Worm (Caenorhabditis elegans) whole organism, young adult: ENCODE data around the gene F07E5.5.
"Not testable (repeated sequence)": the region's sequence is repeated elsewhere in the genome, so short reads cannot be mapped to it uniquely, and the experiment has no call there.

ENCODE experiments used
- D2030.7 ChIP-seq: fragments of 200-800 bp; sonication (Bioruptor generic); IDR thresholded peaks from 2 replicates; pipeline ENCODE4 v1.3.6; 2022; ENCODE audit warnings: missing genetic modification reagents, missing genetic modification characterization, missing compliant biosample characterization
- F37B4.10 ChIP-seq: fragments of 200-800 bp; sonication (Bioruptor generic); IDR thresholded peaks from 2 replicates; pipeline ENCODE4 v1.3.6; 2022; ENCODE audit warnings: missing genetic modification characterization, missing compliant biosample characterization
- F49E8.2 ChIP-seq: sonication (generic microtip); optimal IDR thresholded peaks from 3 replicates; lab custom pipeline; 2017; ENCODE audit warnings: missing genetic modification characterization, mild to moderate bottlenecking, missing compliant biosample characterization, antibody characterized with exemption, moderate library complexity; ENCODE audit not compliant: insufficient read depth
- K11D2.4 ChIP-seq: fragments of 200-800 bp; sonication (Bioruptor generic); IDR thresholded peaks from 2 replicates; pipeline ENCODE4 v1.3.6; 2022; ENCODE audit warnings: missing genetic modification reagents, missing genetic modification characterization, missing compliant biosample characterization
- Y53F4B.3 ChIP-seq: fragments of 200-800 bp; sonication (Bioruptor generic); IDR thresholded peaks from 2 replicates; pipeline ENCODE4 v1.3.6; 2022; ENCODE audit warnings: missing genetic modification reagents, missing genetic modification characterization, missing compliant biosample characterization
- athp-1 ChIP-seq: sonication (generic microtip); optimal IDR thresholded peaks from 2 replicates; lab custom pipeline; 2017; ENCODE audit warnings: mild to moderate bottlenecking, missing genetic modification characterization, missing compliant biosample characterization
- attf-5 ChIP-seq: fragments of 200-800 bp; sonication (Bioruptor generic); optimal IDR thresholded peaks from 2 replicates; lab custom pipeline; 2018; ENCODE audit warnings: mild to moderate bottlenecking, missing genetic modification characterization, missing compliant biosample characterization
- ceh-27 ChIP-seq: fragments of 200-800 bp; sonication (Bioruptor generic); optimal IDR thresholded peaks from 2 replicates; lab custom pipeline; 2018; ENCODE audit warnings: mild to moderate bottlenecking, missing genetic modification characterization, moderate library complexity, missing compliant biosample characterization
- efl-1 ChIP-seq: fragments of 150-350 bp; optimal IDR thresholded peaks from 2 replicates; lab custom pipeline; 2014; ENCODE audit warnings: missing biosample characterization, missing genetic modification reagents, missing genetic modification characterization
- egl-18 ChIP-seq: fragments of 200-800 bp; sonication (Bioruptor generic); IDR thresholded peaks from 2 replicates; pipeline ENCODE4 v1.3.6; 2022; ENCODE audit warnings: missing genetic modification reagents, missing genetic modification characterization, missing compliant biosample characterization
- hmg-20 ChIP-seq: fragments of 200-800 bp; sonication (Bioruptor generic); IDR thresholded peaks from 2 replicates; pipeline ENCODE4 v1.3.6; 2022; ENCODE audit warnings: missing genetic modification reagents, missing genetic modification characterization, missing compliant biosample characterization
- hrde-1 ChIP-seq: sonication (generic microtip); optimal IDR thresholded peaks from 2 replicates; lab custom pipeline; 2016; ENCODE audit warnings: missing genetic modification characterization, mild to moderate bottlenecking, missing compliant biosample characterization, moderate library complexity, missing genotype, missing genetic modification reagents, borderline replicate concordance
- lag-1 ChIP-seq: fragments of 200-800 bp; sonication (Bioruptor generic); IDR thresholded peaks from 2 replicates; pipeline ENCODE4 v1.3.6; 2022; ENCODE audit warnings: missing genetic modification reagents, missing genetic modification characterization, missing compliant biosample characterization
- let-526 ChIP-seq: fragments of 200-800 bp; sonication (Bioruptor generic); IDR thresholded peaks from 2 replicates; pipeline ENCODE4 v1.3.6; 2022; ENCODE audit warnings: missing genetic modification reagents, missing genetic modification characterization, missing compliant biosample characterization
- lin-26 ChIP-seq: fragments of 200-800 bp; sonication (Bioruptor generic); IDR thresholded peaks from 2 replicates; pipeline ENCODE4 v1.3.6; 2022; ENCODE audit warnings: missing genetic modification reagents, missing genetic modification characterization, missing compliant biosample characterization
- lin-35 ChIP-seq, 3 experiments: fragments of 150-350 bp in 2 of 3; sonication (generic microtip) in 1 of 3; optimal IDR thresholded peaks; 2 replicates each; lab custom pipeline; 2014 to 2018; ENCODE audit warnings: missing biosample characterization in 3 of 3, missing genetic modification characterization in 3 of 3, missing genetic modification reagents in 3 of 3
- lsl-1 ChIP-seq: fragments of 200-800 bp; sonication (Bioruptor generic); optimal IDR thresholded peaks from 2 replicates; lab custom pipeline; 2018; ENCODE audit warnings: mild to moderate bottlenecking, missing genetic modification characterization, moderate library complexity, missing compliant biosample characterization
- madf-6 ChIP-seq: fragments of 200-800 bp; sonication (Bioruptor generic); IDR thresholded peaks from 2 replicates; pipeline ENCODE4 v1.3.6; 2022; ENCODE audit warnings: missing genetic modification reagents, missing genetic modification characterization, missing compliant biosample characterization
- mcd-1 ChIP-seq: fragments of 200-800 bp; sonication (Bioruptor generic); IDR thresholded peaks from 2 replicates; pipeline ENCODE4 v1.3.6; 2022; ENCODE audit warnings: missing genetic modification reagents, missing genetic modification characterization, missing compliant biosample characterization
- nfya-1 ChIP-seq: sonication (generic microtip); optimal IDR thresholded peaks from 2 replicates; lab custom pipeline; 2017; ENCODE audit warnings: antibody characterized with exemption, missing compliant biosample characterization, missing genetic modification characterization, borderline replicate concordance; ENCODE audit not compliant: insufficient read depth
- rpc-1 ChIP-seq, 2 experiments: fragments of 150-350 bp in 1 of 2; sonication (generic microtip) in 1 of 2; optimal IDR thresholded peaks; 2 replicates each; lab custom pipeline; 2014 to 2018; ENCODE audit warnings: missing biosample characterization in 1 of 2, missing genetic modification characterization in 1 of 2, missing genetic modification reagents in 1 of 2, missing genotype in 1 of 2
- tbp1 ChIP-seq: fragments of 200-800 bp; sonication (Bioruptor generic); optimal IDR thresholded peaks from 2 replicates; lab custom pipeline; 2018; ENCODE audit warnings: mild to moderate bottlenecking, missing genetic modification characterization, missing compliant biosample characterization
- xnd-1 ChIP-seq: sonication (generic microtip); optimal IDR thresholded peaks from 2 replicates; lab custom pipeline; 2016; ENCODE audit warnings: missing genotype, missing genetic modification reagents, missing genetic modification characterization, missing compliant biosample characterization
- zim-3 ChIP-seq: sonication (generic microtip); optimal IDR thresholded peaks from 2 replicates; lab custom pipeline; 2017; ENCODE audit warnings: mild to moderate bottlenecking, missing genetic modification characterization, moderate library complexity, missing compliant biosample characterization
- ztf-26 ChIP-seq: sonication (generic microtip); optimal IDR thresholded peaks from 2 replicates; lab custom pipeline; 2017; ENCODE audit warnings: missing genetic modification characterization, missing compliant biosample characterization

Gene F07E5.5

DNA sequence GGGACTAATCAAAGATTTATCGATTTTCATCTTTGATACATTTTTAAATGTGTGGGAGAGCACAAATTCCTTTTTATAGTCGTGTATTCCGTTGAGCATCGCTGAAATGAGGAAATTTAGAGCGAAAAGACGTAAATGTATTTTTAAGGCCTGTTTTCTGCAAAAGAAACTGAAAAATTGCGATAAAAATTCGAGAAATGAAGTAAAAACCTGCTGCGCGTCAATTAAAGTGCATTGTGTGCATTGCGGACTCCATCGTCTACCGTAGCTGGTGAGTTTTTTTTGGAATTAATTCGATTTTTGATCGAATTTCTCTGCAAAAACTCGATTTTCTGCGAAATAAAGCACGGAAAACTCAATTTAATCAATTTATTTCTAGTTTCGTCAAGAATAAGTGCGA is 19.6 kb downstream of the F07E5.5 start, which contains the start of gene bath-19:
bath-19 (minus strand) TSS at position 101 of the 400 bp plus-strand sequence.
- peak; percentile 54 for TF ChIP-seq lsl-1 (GFP tag; lab: Kevin White, UChicago)
- no peak for TF ChIP-seq egl-18 (GFP tag; lab: Robert Waterston, UW)

DNA sequence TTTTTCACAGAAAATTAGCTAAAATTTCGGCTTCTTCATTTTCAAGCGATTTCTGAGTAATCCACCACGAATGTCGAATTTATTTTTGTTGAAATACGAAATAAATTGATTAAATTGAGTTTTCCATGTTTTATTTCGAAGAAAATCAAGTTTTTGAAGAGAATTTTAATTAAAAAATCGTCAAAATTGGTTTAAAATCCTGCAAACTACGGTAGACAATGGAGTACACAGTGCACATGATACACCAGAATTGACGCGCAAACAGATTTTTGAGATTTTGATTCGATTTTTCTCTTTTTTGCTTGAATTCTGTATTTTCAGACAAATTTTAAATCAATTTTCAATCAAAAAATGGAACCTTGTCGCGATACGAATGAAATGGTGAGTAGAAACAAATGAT is 25.6 kb downstream of the F07E5.5 start, which contains the start of gene F59H6.14:
F59H6.14 (plus strand) TSS at position 301 of the 400 bp plus-strand sequence.
- TF ChIP-seq let-526 (GFP tag; lab: Robert Waterston, UW) (no peak), lsl-1 (GFP tag; lab: Kevin White, UChicago) (peak; percentile 18)

DNA sequence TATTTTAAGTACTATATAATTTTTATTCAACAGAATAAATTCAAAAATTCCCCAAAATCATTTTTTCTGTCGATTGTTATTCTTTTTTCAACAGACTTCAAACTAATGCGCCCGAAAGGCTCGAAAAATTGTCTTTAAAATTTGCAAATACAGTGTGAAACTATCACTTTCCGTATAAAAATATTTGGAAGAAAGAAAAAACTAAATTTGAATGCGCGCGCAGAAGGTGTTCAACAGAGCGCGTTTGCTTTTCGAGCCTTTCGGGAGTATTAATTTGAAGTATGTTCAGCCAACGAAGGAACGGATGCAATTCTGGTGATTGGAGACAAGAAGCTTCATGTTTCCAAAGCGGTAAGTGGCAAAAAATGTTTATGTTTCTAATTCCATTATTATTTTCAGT is 26.6 kb downstream of the F07E5.5 start, which contains the start of gene btb-4:
btb-4 (plus strand) TSS at position 35 of the 400 bp plus-strand sequence.
- TF ChIP-seq madf-6 (GFP tag; lab: Robert Waterston, UW) = 0 out of 2 replicates have a peak, but pooled peaks have one; percentile 1
- TF ChIP-seq efl-1 (GFP tag; lab: Kevin White, UChicago) = peak; percentile 48
- TF ChIP-seq mcd-1 = peak; percentile 57

DNA sequence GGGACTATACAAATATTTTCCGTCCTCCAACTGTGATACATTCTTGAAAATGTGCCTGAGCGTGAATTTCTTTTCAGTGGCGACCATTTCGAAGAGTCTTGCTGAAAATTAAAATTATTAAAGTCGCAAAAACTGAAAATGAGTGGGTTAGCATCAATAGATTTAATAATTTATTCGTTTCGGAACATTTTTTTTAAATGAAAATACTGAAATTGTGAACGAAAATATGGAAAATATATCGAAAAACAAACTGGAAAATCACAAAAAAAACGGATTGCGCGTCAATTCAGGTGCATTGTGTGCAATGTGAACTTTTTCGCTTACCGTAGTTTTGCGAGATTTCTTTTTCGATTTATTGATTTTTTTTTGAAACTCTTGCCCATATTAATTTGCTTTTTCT is 27.0 kb downstream of the F07E5.5 start, which contains the start of gene bath-5:
bath-5 (minus strand) TSS at position 101 of the 400 bp plus-strand sequence.
- no peak for TF ChIP-seq F37B4.10 (GFP tag; lab: Robert Waterston, UW)
- TF ChIP-seq madf-6 (GFP tag; lab: Robert Waterston, UW) = peak; percentile 42; the same call in 1 of the 2 replicates
- peak; percentile 82 for TF ChIP-seq lsl-1 (GFP tag; lab: Kevin White, UChicago)
- TF ChIP-seq D2030.7 (GFP tag; lab: Robert Waterston, UW) = peak; percentile 40; the same call in 1 of the 2 replicates

- no peak for TF ChIP-seq Y53F4B.3 (GFP tag; lab: Robert Waterston, UW)
- peak; percentile 57 for TF ChIP-seq lsl-1 (GFP tag; lab: Kevin White, UChicago)
- TF ChIP-seq athp-1 (tag; lab: Kevin White, UChicago) = peak; percentile 15
- TF ChIP-seq, all 124 proteins: peak for 2
Observed at ce11 chrII:2030367-2030766, 28.5 kb downstream of the F07E5.5 start, which contains the start of gene bath-3. Gene bath-3 (minus strand): TSS chrII:2030467.

DNA sequence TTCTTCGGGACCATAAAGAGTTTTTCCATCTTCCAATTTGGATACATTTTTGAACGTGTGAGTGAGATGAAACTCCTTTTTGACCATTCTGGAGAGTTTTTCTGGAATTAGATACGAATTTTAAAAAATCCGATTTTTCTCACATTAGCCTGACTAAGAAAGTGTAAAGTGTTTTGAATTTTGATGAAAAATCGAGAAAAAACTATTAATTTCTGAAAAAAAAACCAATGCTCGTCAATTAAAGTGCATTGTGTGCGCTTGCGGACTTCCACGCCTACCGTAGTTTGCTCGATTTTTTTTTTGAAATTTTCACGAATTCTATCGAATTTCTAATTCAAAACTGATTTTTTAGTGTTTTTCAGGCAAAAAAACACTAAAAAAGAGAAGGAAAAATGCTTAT is 30.2 kb downstream of the F07E5.5 start, which contains the start of gene bath-1:
bath-1 (minus strand) TSS at position 101 of the 400 bp plus-strand sequence.
- TF ChIP-seq lsl-1 (GFP tag; lab: Kevin White, UChicago) (peak; percentile 39), lin-35 (GFP tag; optimal IDR thresholded peaks at IDR 0.05; lab: Kevin White, UChicago) (no peak)

- TF ChIP-seq ceh-27 (GFP tag; lab: Kevin White, UChicago) = no peak
- TF ChIP-seq D2030.7 (GFP tag; lab: Robert Waterston, UW) = no peak
- TF ChIP-seq K11D2.4 (GFP tag; lab: Robert Waterston, UW) = no peak
- TF ChIP-seq xnd-1 (tag; lab: Kevin White, UChicago) = no peak
- TF ChIP-seq hmg-20 (GFP tag; lab: Robert Waterston, UW) = no peak
- TF ChIP-seq ztf-26 (tag; lab: Kevin White, UChicago) = no peak
- TF ChIP-seq zim-3 (tag; lab: Kevin White, UChicago) = no peak
- no peak for TF ChIP-seq attf-5 (GFP tag; lab: Kevin White, UChicago)
- no peak for TF ChIP-seq F49E8.2 (tag; lab: Kevin White, UChicago)
- no peak for TF ChIP-seq hrde-1
- TF ChIP-seq nfya-1 = no peak
- no peak for TF ChIP-seq lag-1 (GFP tag; lab: Robert Waterston, UW)
Observed at ce11 chrII:2026525-2026924, 32.3 kb downstream of the F07E5.5 start, which contains the start of gene bath-21. Gene bath-21 (minus strand): TSS chrII:2026625.

ce11 chrII:2024652-2025051 is 34.2 kb downstream of the F07E5.5 start:
- not testable (repeated sequence) for TF ChIP-seq rpc-1 (optimal IDR thresholded peaks at IDR 0.05; lab: Kevin White, UChicago)
- TF ChIP-seq rpc-1 (tag; optimal IDR thresholded peaks at IDR 0.05; lab: Kevin White, UChicago) (peak; percentile 28), tbp1 (peak; percentile 65), lin-26 (GFP tag; lab: Robert Waterston, UW) (peak; percentile 62; the same call in 1 of the 2 replicates)
- TF ChIP-seq, all 124 proteins: peak for 3; not testable (repeated sequence) for 121
